Fruit fly (Drosophila melanogaster): Measurements from ENCODE around the gene CG15530.
A peak's percentile ranks its signal among the peaks of the same experiment; 100 is the strongest.

CG15530 gene

DNA sequence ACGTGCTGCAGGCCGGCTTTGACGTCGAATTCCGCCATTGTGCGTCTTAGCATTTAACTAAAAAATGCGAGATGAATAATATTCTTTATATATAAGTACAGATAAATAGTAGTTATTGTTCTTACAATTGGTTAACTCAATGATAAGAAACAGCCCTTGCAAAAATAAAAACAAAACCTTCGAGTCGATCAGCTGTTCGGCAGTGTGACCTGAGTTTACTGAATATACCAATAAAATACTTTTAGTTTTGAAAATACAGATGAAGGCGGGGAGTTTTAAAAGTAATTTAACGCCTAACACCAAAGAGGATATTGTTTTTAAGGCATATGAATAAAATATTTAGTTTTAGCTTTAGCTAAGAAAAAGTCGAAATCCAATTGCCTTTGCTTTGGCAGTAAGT, at the start of gene CG15530, which contains the start of gene CG1983:
CG15530 (plus strand) TSS at position 384 of the 400 bp plus-strand sequence.
CG1983 (minus strand) TSS at position 207 of the 400 bp plus-strand sequence.
- TF ChIP-seq kay (GFP tag; ENCODE audit: borderline replicate concordance) (peak; percentile 82), Clk (GFP tag; optimal IDR thresholded peaks at IDR 0.05) (no peak)

DNA sequence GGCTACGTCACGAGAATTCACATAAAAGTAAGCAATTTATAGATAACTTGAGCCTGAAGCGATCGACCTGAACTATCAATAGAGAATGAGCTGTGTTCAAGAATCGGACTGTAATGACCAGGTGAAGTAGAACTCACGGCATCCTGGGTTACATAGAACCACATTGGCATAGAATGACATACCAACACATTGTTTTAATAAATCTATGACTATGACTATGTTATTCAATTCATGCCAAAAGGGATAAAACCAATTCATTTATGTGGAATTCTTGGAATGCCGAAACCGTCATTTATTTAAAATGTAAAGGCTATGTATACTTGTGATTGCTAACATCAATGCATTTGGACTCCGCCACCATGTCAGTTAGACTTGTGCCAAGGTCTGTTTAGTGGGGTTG, 48.7 kb upstream of the CG15530 start, which contains the start of gene Ppi1:
Ppi1 (minus strand) TSS at position 101 of the 400 bp plus-strand sequence.
- TF ChIP-seq CG12768 (GFP tag; optimal IDR thresholded peaks at IDR 0.05) = no peak
- no peak for TF ChIP-seq CG5204 (GFP tag; optimal IDR thresholded peaks at IDR 0.05)
- TF ChIP-seq Hr96 (GFP tag; optimal IDR thresholded peaks at IDR 0.05) = no peak
- no peak for TF ChIP-seq cic (GFP tag; optimal IDR thresholded peaks at IDR 0.05)
- no peak for TF ChIP-seq CG7101 (tag; optimal IDR thresholded peaks at IDR 0.05)
- TF ChIP-seq pad (GFP tag; optimal IDR thresholded peaks at IDR 0.05) = no peak
- no peak for TF ChIP-seq Crg-1 (GFP tag; optimal IDR thresholded peaks at IDR 0.05)
- TF ChIP-seq CG1620 (GFP tag; optimal IDR thresholded peaks at IDR 0.05) = no peak
- no peak for TF ChIP-seq CG7045 (GFP tag; optimal IDR thresholded peaks at IDR 0.05)
- no peak for TF ChIP-seq kay (GFP tag; ENCODE audit: borderline replicate concordance)
- no peak for TF ChIP-seq CG11617 (GFP tag; optimal IDR thresholded peaks at IDR 0.05)
- TF ChIP-seq bab1 (GFP tag; optimal IDR thresholded peaks at IDR 0.05) = no peak
- TF ChIP-seq Mnt (GFP tag; optimal IDR thresholded peaks at IDR 0.05) = no peak
- no peak for TF ChIP-seq toe (GFP tag; optimal IDR thresholded peaks at IDR 0.05)
- TF ChIP-seq Clk (GFP tag; optimal IDR thresholded peaks at IDR 0.05) = no peak
- TF ChIP-seq cnc (optimal IDR thresholded peaks at IDR 0.05) = no peak

DNA sequence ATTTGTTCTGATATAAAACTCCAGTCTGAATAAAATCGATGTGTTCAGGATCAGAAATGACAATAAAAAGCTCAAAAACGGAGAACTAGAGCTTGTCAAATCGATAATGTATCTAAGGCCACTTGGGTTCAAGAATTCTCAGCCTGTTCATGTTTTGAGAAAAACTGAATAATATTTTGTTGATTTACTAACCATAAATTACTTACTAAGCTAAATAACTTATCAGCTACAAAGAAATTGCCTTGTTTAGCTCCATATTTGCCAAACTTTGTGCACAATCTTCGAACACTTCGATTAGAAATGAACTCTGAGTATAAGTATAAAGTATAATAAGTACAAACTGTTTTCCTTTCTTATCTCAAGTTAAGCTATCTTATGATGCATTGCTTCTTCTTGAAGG, 45.4 kb upstream of the CG15530 start, which contains the start of gene CG31029:
CG31029 (minus strand) TSS at position 101 of the 400 bp plus-strand sequence.
- TF ChIP-seq CG1620 (GFP tag; optimal IDR thresholded peaks at IDR 0.05) = no peak
- TF ChIP-seq cnc (optimal IDR thresholded peaks at IDR 0.05) = no peak
- no peak for TF ChIP-seq CG11617 (GFP tag; optimal IDR thresholded peaks at IDR 0.05)
- TF ChIP-seq ovo (GFP tag; optimal IDR thresholded peaks at IDR 0.05) = no peak
- no peak for TF ChIP-seq Mnt (GFP tag; optimal IDR thresholded peaks at IDR 0.05)
- TF ChIP-seq pad (GFP tag; optimal IDR thresholded peaks at IDR 0.05) = no peak
- no peak for TF ChIP-seq CG14711 (tag; optimal IDR thresholded peaks at IDR 0.05)
- no peak for TF ChIP-seq kay (GFP tag; ENCODE audit: borderline replicate concordance)
- no peak for TF ChIP-seq toe (GFP tag; optimal IDR thresholded peaks at IDR 0.05)
- TF ChIP-seq CG7045 (GFP tag; optimal IDR thresholded peaks at IDR 0.05) = no peak
- TF ChIP-seq CG7101 (tag; optimal IDR thresholded peaks at IDR 0.05) = no peak
- TF ChIP-seq Hr96 (GFP tag; optimal IDR thresholded peaks at IDR 0.05) = no peak
- TF ChIP-seq bab1 (GFP tag; optimal IDR thresholded peaks at IDR 0.05) = no peak
- TF ChIP-seq Clk (GFP tag; optimal IDR thresholded peaks at IDR 0.05) = no peak
- no peak for TF ChIP-seq CG12768 (GFP tag; optimal IDR thresholded peaks at IDR 0.05)
- no peak for TF ChIP-seq CG5204 (GFP tag; optimal IDR thresholded peaks at IDR 0.05)
- no peak for TF ChIP-seq CG33017 (tag; optimal IDR thresholded peaks at IDR 0.05)

DNA sequence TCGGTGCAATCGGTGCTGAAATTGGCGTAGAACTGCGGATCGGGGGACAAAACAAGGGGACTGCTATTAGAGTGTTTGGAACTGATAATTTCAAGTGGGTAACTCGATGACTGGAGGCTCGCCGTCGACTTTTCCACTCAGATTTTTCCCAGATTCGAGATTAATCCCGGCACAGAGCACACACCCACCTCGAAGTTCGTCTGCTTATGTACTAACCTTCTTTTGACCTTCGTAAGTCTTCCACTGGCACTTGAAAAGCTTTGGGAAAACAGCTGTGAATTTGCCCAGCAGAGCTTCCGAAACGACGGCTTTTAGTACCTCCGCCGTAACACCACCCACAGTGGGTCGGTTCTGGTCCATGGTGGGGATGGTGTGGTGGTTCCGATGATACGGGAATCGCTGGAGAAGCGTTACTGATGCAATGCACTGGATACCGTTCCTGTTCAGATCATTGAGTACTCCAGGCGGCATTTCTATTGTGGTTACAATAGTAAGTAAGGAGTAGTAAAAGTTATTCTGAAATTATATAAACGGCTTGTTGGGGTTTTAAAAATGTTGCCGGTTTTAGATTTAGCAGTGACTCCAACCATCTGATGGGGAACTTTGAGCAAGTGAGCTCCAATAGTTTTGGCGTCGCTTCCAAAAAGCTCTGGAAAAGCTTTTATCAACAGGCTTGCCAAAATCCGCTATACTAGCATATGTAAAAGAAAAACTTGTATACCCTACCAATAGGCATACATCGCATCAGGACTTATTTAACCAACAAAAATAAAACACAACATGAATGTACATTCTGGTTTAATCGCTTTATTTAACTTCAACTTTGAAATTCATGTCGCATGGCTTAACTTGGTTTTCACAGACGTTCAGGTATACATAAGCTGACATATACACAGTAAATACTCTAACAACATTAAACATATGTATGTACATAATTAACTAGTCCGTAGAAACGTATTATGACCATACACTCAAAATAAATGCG, 43.3 kb upstream of the CG15530 start, which contains the start of gene Tpi:
Tpi (minus strand) TSS at position 537 of the 985 bp plus-strand sequence.
- peak; percentile 71 for TF ChIP-seq pad (GFP tag; optimal IDR thresholded peaks at IDR 0.05)
- TF ChIP-seq bab1 (GFP tag; optimal IDR thresholded peaks at IDR 0.05) = peak; percentile 57
- no peak for TF ChIP-seq CG5204 (GFP tag; optimal IDR thresholded peaks at IDR 0.05)
- TF ChIP-seq toe (GFP tag; optimal IDR thresholded peaks at IDR 0.05) = no peak
- TF ChIP-seq tj (GFP tag; optimal IDR thresholded peaks at IDR 0.05) = peak; percentile 24
- TF ChIP-seq CG12768 (GFP tag; optimal IDR thresholded peaks at IDR 0.05) = peak; percentile 41
- TF ChIP-seq cnc (optimal IDR thresholded peaks at IDR 0.05) = no peak
- peak; percentile 32 for TF ChIP-seq CG33017 (tag; optimal IDR thresholded peaks at IDR 0.05)
- TF ChIP-seq CG7101 (tag; optimal IDR thresholded peaks at IDR 0.05) = peak; percentile 33
- TF ChIP-seq ovo (GFP tag; optimal IDR thresholded peaks at IDR 0.05) = peak; percentile 50
- TF ChIP-seq CG11617 (GFP tag; optimal IDR thresholded peaks at IDR 0.05) = peak; percentile 8
- no peak for TF ChIP-seq Clk (GFP tag; optimal IDR thresholded peaks at IDR 0.05)
- peak; percentile 38 for TF ChIP-seq CG14711 (tag; optimal IDR thresholded peaks at IDR 0.05)
- TF ChIP-seq CG1620 (GFP tag; optimal IDR thresholded peaks at IDR 0.05) = peak; percentile 12

DNA sequence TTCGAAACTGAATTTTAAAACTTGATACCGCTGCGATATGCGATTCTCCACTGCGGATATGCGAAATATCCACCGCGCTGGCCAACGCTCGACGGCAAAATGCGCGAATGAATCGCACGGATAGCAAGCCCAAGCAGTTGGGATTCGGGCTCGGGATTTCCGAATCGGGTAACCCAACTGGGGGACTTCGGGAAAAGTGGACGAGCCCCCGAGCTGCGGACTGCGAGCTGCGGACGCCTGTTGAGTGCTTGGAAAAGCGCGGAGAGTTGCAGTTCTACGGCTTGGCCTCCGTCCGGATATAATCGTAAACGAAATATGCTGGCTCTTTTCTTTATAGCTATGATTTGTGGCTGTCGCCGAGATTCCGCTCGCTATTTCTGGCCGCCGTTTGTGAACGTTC, 28.2 kb upstream of the CG15530 start, which contains the start of gene AdoR:
AdoR (minus strand) TSS at position 101 of the 400 bp plus-strand sequence.
- no peak for TF ChIP-seq Mnt (GFP tag; optimal IDR thresholded peaks at IDR 0.05)
- TF ChIP-seq toe (GFP tag; optimal IDR thresholded peaks at IDR 0.05) = no peak
- TF ChIP-seq kay (GFP tag; ENCODE audit: borderline replicate concordance) = no peak
- no peak for TF ChIP-seq bab1 (GFP tag; optimal IDR thresholded peaks at IDR 0.05)
- no peak for TF ChIP-seq ovo (GFP tag; optimal IDR thresholded peaks at IDR 0.05)
- TF ChIP-seq tj (GFP tag; optimal IDR thresholded peaks at IDR 0.05) = no peak
- TF ChIP-seq CG5204 (GFP tag; optimal IDR thresholded peaks at IDR 0.05) = no peak
- TF ChIP-seq Clk (GFP tag; optimal IDR thresholded peaks at IDR 0.05) = no peak
- TF ChIP-seq CG14711 (tag; optimal IDR thresholded peaks at IDR 0.05) = no peak
- no peak for TF ChIP-seq CG11617 (GFP tag; optimal IDR thresholded peaks at IDR 0.05)
- no peak for TF ChIP-seq Hr96 (GFP tag; optimal IDR thresholded peaks at IDR 0.05)
- TF ChIP-seq pad (GFP tag; optimal IDR thresholded peaks at IDR 0.05) = no peak
- no peak for TF ChIP-seq CG12768 (GFP tag; optimal IDR thresholded peaks at IDR 0.05)

DNA sequence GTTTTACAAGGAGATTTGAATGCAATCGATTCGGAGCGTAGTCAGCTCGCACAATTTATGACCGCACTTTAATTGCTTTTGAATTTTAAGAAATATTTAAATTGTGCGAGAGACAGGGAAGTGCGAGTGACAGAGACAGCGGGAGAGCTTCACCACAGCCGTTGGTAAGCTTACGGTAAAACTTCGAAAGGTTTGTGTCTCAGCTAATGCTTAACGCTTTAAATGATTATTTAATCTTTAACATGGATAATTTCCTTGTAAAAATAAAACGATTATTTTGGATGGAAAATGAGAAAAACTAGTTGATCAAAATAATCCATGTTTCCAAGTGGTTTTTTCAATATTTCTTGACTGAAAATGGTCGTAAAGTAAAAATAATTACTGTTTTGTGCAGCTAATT, 27.1 kb upstream of the CG15530 start:
- no peak for TF ChIP-seq CG33017 (tag; optimal IDR thresholded peaks at IDR 0.05)
- TF ChIP-seq Clk (GFP tag; optimal IDR thresholded peaks at IDR 0.05) = no peak
- no peak for TF ChIP-seq CG12768 (GFP tag; optimal IDR thresholded peaks at IDR 0.05)
- TF ChIP-seq CG5204 (GFP tag; optimal IDR thresholded peaks at IDR 0.05) = no peak
- TF ChIP-seq pad (GFP tag; optimal IDR thresholded peaks at IDR 0.05) = no peak
- TF ChIP-seq CG14711 (tag; optimal IDR thresholded peaks at IDR 0.05) = no peak
- no peak for TF ChIP-seq Crg-1 (GFP tag; optimal IDR thresholded peaks at IDR 0.05)
- no peak for TF ChIP-seq Mnt (GFP tag; optimal IDR thresholded peaks at IDR 0.05)
- TF ChIP-seq CG1620 (GFP tag; optimal IDR thresholded peaks at IDR 0.05) = no peak
- no peak for TF ChIP-seq toe (GFP tag; optimal IDR thresholded peaks at IDR 0.05)
- no peak for TF ChIP-seq cic (GFP tag; optimal IDR thresholded peaks at IDR 0.05)
- no peak for TF ChIP-seq ovo (GFP tag; optimal IDR thresholded peaks at IDR 0.05)
- no peak for TF ChIP-seq cnc (optimal IDR thresholded peaks at IDR 0.05)
- TF ChIP-seq bab1 (GFP tag; optimal IDR thresholded peaks at IDR 0.05) = no peak
- TF ChIP-seq CG7045 (GFP tag; optimal IDR thresholded peaks at IDR 0.05) = no peak
- no peak for TF ChIP-seq CG11617 (GFP tag; optimal IDR thresholded peaks at IDR 0.05)
- no peak for TF ChIP-seq kay (GFP tag; ENCODE audit: borderline replicate concordance)
- TF ChIP-seq Hr96 (GFP tag; optimal IDR thresholded peaks at IDR 0.05) = no peak
- TF ChIP-seq CG7101 (tag; optimal IDR thresholded peaks at IDR 0.05) = no peak
